Worm (Caenorhabditis elegans) whole organism, L1 larva: ENCODE results near the gene pho-9.
A peak's percentile ranks its signal among the peaks of the same experiment; 100 is the strongest.

Experiments used
- C04F5.9 ChIP-seq: sonication (generic microtip); optimal IDR thresholded peaks from 2 replicates; lab custom pipeline; 2016; ENCODE audit warnings: missing genetic modification characterization, missing compliant biosample characterization
- C34B4.2 ChIP-seq: sonication (generic microtip); optimal IDR thresholded peaks from 2 replicates; lab custom pipeline; 2017; ENCODE audit warnings: mild to moderate bottlenecking, missing genetic modification characterization, missing compliant biosample characterization
- aha-1 ChIP-seq: fragments of 150-350 bp; optimal IDR thresholded peaks from 2 replicates; lab custom pipeline; 2014; ENCODE audit warnings: missing biosample characterization, missing genetic modification characterization
- ama-1 ChIP-seq: fragments of 150-350 bp; optimal IDR thresholded peaks from 2 replicates; lab custom pipeline; 2014
- blmp-1 ChIP-seq: fragments of 150-350 bp; optimal IDR thresholded peaks from 2 replicates; lab custom pipeline; 2014; ENCODE audit warnings: missing biosample characterization, missing genetic modification characterization
- ceh-82 ChIP-seq, 3 experiments: fragments of 150-350 bp in 1 of 3; sonication (generic microtip) in 2 of 3; optimal IDR thresholded peaks; 2 replicates each; lab custom pipeline; 2014 to 2017; ENCODE audit warnings: missing biosample characterization in 3 of 3, missing genetic modification characterization in 3 of 3
- ceh-90 ChIP-seq: sonication (generic microtip); optimal IDR thresholded peaks from 2 replicates; lab custom pipeline; 2016; ENCODE audit warnings: missing genetic modification characterization, missing compliant biosample characterization
- ces-1 ChIP-seq: fragments of 150-350 bp; optimal IDR thresholded peaks from 2 replicates; lab custom pipeline; 2014; ENCODE audit warnings: missing biosample characterization, missing genetic modification reagents, missing genetic modification characterization
- dpl-1 ChIP-seq, 3 experiments: fragments of 150-350 bp in 2 of 3; sonication (generic microtip) in 1 of 3; optimal IDR thresholded peaks; 2 replicates each; lab custom pipeline; 2014 to 2017; ENCODE audit warnings: missing biosample characterization in 3 of 3, missing genetic modification characterization in 3 of 3, missing genetic modification reagents in 3 of 3
- dsc-1 ChIP-seq: sonication (generic microtip); optimal IDR thresholded peaks from 2 replicates; lab custom pipeline; 2016; ENCODE audit warnings: mild to moderate bottlenecking, missing genetic modification characterization, missing compliant biosample characterization
- efl-1 ChIP-seq, 4 experiments: fragments of 150-350 bp; optimal IDR thresholded peaks in 3 of 4; peaks in 1 of 4; 1 replicate in 1 of 4; 2 replicates in 3 of 4; lab custom pipeline; 2014; ENCODE audit warnings: missing biosample characterization in 2 of 4, missing genetic modification characterization in 2 of 4, missing genetic modification reagents in 2 of 4
- efl-3 ChIP-seq: fragments of 200-800 bp; sonication (Bioruptor generic); optimal IDR thresholded peaks from 2 replicates; lab custom pipeline; 2018; ENCODE audit warnings: mild to moderate bottlenecking, missing genetic modification characterization, missing compliant biosample characterization
- egl-27 ChIP-seq, 2 experiments: fragments of 150-350 bp in 1 of 2; sonication (generic microtip); optimal IDR thresholded peaks; 3 replicates each; lab custom pipeline; 2017 to 2018; ENCODE audit warnings: missing biosample characterization in 2 of 2, missing genetic modification characterization in 2 of 2, missing genetic modification reagents in 2 of 2
- elt-2 ChIP-seq: sonication (generic microtip); optimal IDR thresholded peaks from 2 replicates; lab custom pipeline; 2016; ENCODE audit warnings: missing genetic modification characterization, mild to moderate bottlenecking, inconsistent platforms, missing compliant biosample characterization, missing genetic modification reagents
- ets-5 ChIP-seq: fragments of 200-800 bp; sonication (Bioruptor generic); IDR thresholded peaks from 2 replicates; pipeline ENCODE4 v1.3.6; 2022; ENCODE audit warnings: missing genetic modification characterization, missing compliant biosample characterization
- fkh-10 ChIP-seq: sonication (generic microtip); optimal IDR thresholded peaks from 2 replicates; lab custom pipeline; 2017; ENCODE audit warnings: missing biosample characterization, missing genetic modification reagents, missing genetic modification characterization
- fkh-4 ChIP-seq: sonication (generic microtip); optimal IDR thresholded peaks from 2 replicates; lab custom pipeline; 2016; ENCODE audit warnings: missing compliant biosample characterization, missing genetic modification characterization, borderline replicate concordance
- fkh-8 ChIP-seq: sonication (generic microtip); optimal IDR thresholded peaks from 2 replicates; lab custom pipeline; 2016; ENCODE audit warnings: mild to moderate bottlenecking, missing genetic modification characterization, missing compliant biosample characterization
- grh-1 ChIP-seq: fragments of 200-800 bp; sonication (Bioruptor generic); IDR thresholded peaks from 2 replicates; pipeline ENCODE4 v1.3.6; 2022; ENCODE audit warnings: missing genetic modification reagents, missing genetic modification characterization, missing compliant biosample characterization
- hpl-2 ChIP-seq: fragments of 150-350 bp; optimal IDR thresholded peaks from 2 replicates; lab custom pipeline; 2014; ENCODE audit warnings: missing biosample characterization, missing genetic modification reagents, missing genetic modification characterization
- irx-1 ChIP-seq: sonication (generic microtip); optimal IDR thresholded peaks from 2 replicates; lab custom pipeline; 2016; ENCODE audit warnings: missing genetic modification characterization, missing compliant biosample characterization
- isw-1 ChIP-seq: fragments of 200-800 bp; sonication (Bioruptor generic); IDR thresholded peaks from 2 replicates; pipeline ENCODE4 v1.3.6; 2022; ENCODE audit warnings: missing genetic modification characterization, missing compliant biosample characterization
- jun-1 ChIP-seq: fragments of 150-350 bp; optimal IDR thresholded peaks from 2 replicates; lab custom pipeline; 2014; ENCODE audit warnings: missing biosample characterization, missing genetic modification reagents, missing genetic modification characterization
- lin-14 ChIP-seq: fragments of 200-800 bp; sonication (Bioruptor generic); optimal IDR thresholded peaks from 2 replicates; lab custom pipeline; 2018; ENCODE audit warnings: mild to moderate bottlenecking, missing genetic modification characterization, moderate library complexity, missing compliant biosample characterization
- lin-35 ChIP-seq, 2 experiments: fragments of 150-350 bp; optimal IDR thresholded peaks; 2 replicates each; lab custom pipeline; 2014; ENCODE audit warnings: missing biosample characterization in 2 of 2, missing genetic modification characterization in 2 of 2, missing genetic modification reagents in 2 of 2
- lin-39 ChIP-seq: fragments of 150-350 bp; optimal IDR thresholded peaks from 2 replicates; lab custom pipeline; 2014; ENCODE audit warnings: missing biosample characterization, missing genetic modification reagents, missing genetic modification characterization
- lir-3 ChIP-seq: sonication (generic microtip); optimal IDR thresholded peaks from 2 replicates; lab custom pipeline; 2016; ENCODE audit warnings: mild to moderate bottlenecking, missing genetic modification characterization, moderate library complexity, missing compliant biosample characterization; ENCODE audit not compliant: poor library complexity
- lsy-2 ChIP-seq, 2 experiments: fragments of 150-350 bp; optimal IDR thresholded peaks; 2 replicates each; lab custom pipeline; 2014; ENCODE audit warnings: missing biosample characterization in 2 of 2, missing genetic modification characterization in 2 of 2
- mdl-1 ChIP-seq, 2 experiments: fragments of 150-350 bp; optimal IDR thresholded peaks; 2 replicates each; lab custom pipeline; 2014 to 2017; ENCODE audit warnings: missing biosample characterization in 2 of 2, missing genetic modification characterization in 2 of 2, inconsistent platforms in 1 of 2
- mef-2 ChIP-seq: fragments of 150-350 bp; optimal IDR thresholded peaks from 2 replicates; lab custom pipeline; 2014; ENCODE audit warnings: missing biosample characterization, missing genetic modification characterization
- mep-1 ChIP-seq: fragments of 150-350 bp; optimal IDR thresholded peaks from 2 replicates; lab custom pipeline; 2014; ENCODE audit warnings: missing biosample characterization, missing genetic modification characterization
- nhr-19 ChIP-seq: fragments of 200-800 bp; sonication (Bioruptor generic); conservative IDR thresholded peaks from 2 replicates; pipeline ENCODE4 v1.3.6; 2022; ENCODE audit warnings: missing genetic modification characterization, missing compliant biosample characterization
- nhr-28 ChIP-seq: fragments of 150-350 bp; optimal IDR thresholded peaks from 2 replicates; lab custom pipeline; 2014; ENCODE audit warnings: missing biosample characterization, missing genetic modification characterization
- nhr-71 ChIP-seq: sonication (generic microtip); optimal IDR thresholded peaks from 2 replicates; lab custom pipeline; 2016; ENCODE audit warnings: mild to moderate bottlenecking, missing genetic modification characterization, moderate library complexity, missing compliant biosample characterization
- nhr-76 ChIP-seq: sonication (generic microtip); optimal IDR thresholded peaks from 2 replicates; lab custom pipeline; 2017; ENCODE audit warnings: missing biosample characterization, missing genetic modification characterization
- nhr-77 ChIP-seq: fragments of 150-350 bp; optimal IDR thresholded peaks from 2 replicates; lab custom pipeline; 2014; ENCODE audit warnings: missing biosample characterization, missing genetic modification characterization
- nhr-85 ChIP-seq: sonication (generic microtip); peaks from one replicate; lab custom pipeline; 2016; ENCODE audit warnings: missing genetic modification characterization, inconsistent platforms, missing compliant biosample characterization
- pag-3 ChIP-seq: sonication (generic microtip); optimal IDR thresholded peaks from 2 replicates; lab custom pipeline; 2017; ENCODE audit warnings: missing genetic modification characterization, mild to moderate bottlenecking, missing compliant biosample characterization, antibody characterized with exemption, borderline replicate concordance; ENCODE audit not compliant: insufficient read depth
- pax-3 ChIP-seq: fragments of 200-800 bp; sonication (Bioruptor generic); optimal IDR thresholded peaks from 2 replicates; lab custom pipeline; 2018; ENCODE audit warnings: mild to moderate bottlenecking, missing genetic modification characterization, moderate library complexity, missing compliant biosample characterization
- pqm-1 ChIP-seq: sonication (generic microtip); optimal IDR thresholded peaks from 3 replicates; lab custom pipeline; 2017; ENCODE audit warnings: missing biosample characterization, missing genetic modification characterization
- sox-4 ChIP-seq: sonication (generic microtip); optimal IDR thresholded peaks from 2 replicates; lab custom pipeline; 2016; ENCODE audit warnings: missing genetic modification characterization, missing compliant biosample characterization
- sptf-1 ChIP-seq: fragments of 150-350 bp; optimal IDR thresholded peaks from 2 replicates; lab custom pipeline; 2014; ENCODE audit warnings: missing biosample characterization, missing genetic modification characterization
- unc-130 ChIP-seq: fragments of 150-350 bp; optimal IDR thresholded peaks from 2 replicates; lab custom pipeline; 2017; ENCODE audit warnings: missing biosample characterization, missing genetic modification characterization, inconsistent platforms
- unc-30 ChIP-seq: sonication (generic microtip); optimal IDR thresholded peaks from 2 replicates; lab custom pipeline; 2017; ENCODE audit warnings: missing biosample characterization, missing genetic modification characterization
- unc-62 ChIP-seq: fragments of 150-350 bp; optimal IDR thresholded peaks from 2 replicates; lab custom pipeline; 2014; ENCODE audit warnings: missing biosample characterization, missing genetic modification reagents, missing genetic modification characterization
- unc-86 ChIP-seq: sonication (generic microtip); optimal IDR thresholded peaks from 2 replicates; lab custom pipeline; 2016; ENCODE audit warnings: missing genetic modification characterization, missing compliant biosample characterization
- zag-1 ChIP-seq: fragments of 150-350 bp; optimal IDR thresholded peaks from 2 replicates; lab custom pipeline; 2014; ENCODE audit warnings: missing biosample characterization, missing genetic modification characterization
- ztf-11 ChIP-seq, 2 experiments: sonication (generic microtip); optimal IDR thresholded peaks; 2 replicates each; lab custom pipeline; 2016 to 2017; ENCODE audit warnings: missing genetic modification characterization in 2 of 2, missing biosample characterization in 1 of 2, missing compliant biosample characterization in 1 of 2

The pho-9 gene

DNA sequence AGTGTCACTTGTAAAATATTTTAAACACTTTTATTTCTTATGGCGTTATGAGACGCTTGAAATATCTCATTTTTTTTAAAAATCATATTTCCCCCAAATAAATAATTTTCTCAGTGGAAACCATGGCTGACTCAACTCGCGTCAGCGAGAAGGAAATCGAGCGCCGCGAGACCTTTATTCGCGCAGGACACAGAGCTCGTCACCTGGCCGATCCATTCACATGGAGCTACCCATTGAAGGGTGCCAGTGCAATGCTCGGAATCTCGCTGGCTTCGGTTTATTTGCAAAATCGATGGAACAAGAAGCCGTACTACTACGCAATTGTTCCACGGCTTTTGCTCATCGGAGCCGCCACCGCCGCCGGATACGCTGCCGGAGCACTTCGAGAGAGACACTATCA lies 26.1 kb upstream of the pho-9 start, which contains the start of gene nduc-2:
nduc-2 (plus strand) TSS at position 113 of the 400 bp plus-strand sequence.
- TF ChIP-seq dsc-1 (tag; lab: Kevin White, UChicago): no peak
- TF ChIP-seq lin-14 (GFP tag; lab: Kevin White, UChicago): no peak
- TF ChIP-seq lir-3: no peak
- no peak for TF ChIP-seq mep-1
- peak; percentile 3 for TF ChIP-seq pax-3
- TF ChIP-seq ets-5 (GFP tag; lab: Robert Waterston, UW): no peak
- TF ChIP-seq ceh-82 (tag; optimal IDR thresholded peaks at IDR 0.05; lab: Kevin White, UChicago): no peak
- no peak; the same call in 1 of the 2 replicates for TF ChIP-seq nhr-19 (GFP tag; lab: Robert Waterston, UW)
- no peak for TF ChIP-seq ces-1 (GFP tag; lab: Kevin White, UChicago)
- no peak for TF ChIP-seq elt-2 (tag; lab: Kevin White, UChicago)
- peak; percentile 34 for TF ChIP-seq nhr-71 (tag; lab: Kevin White, UChicago)
- TF ChIP-seq grh-1 (GFP tag; lab: Robert Waterston, UW): peak; percentile 21; the same call in 1 of the 2 replicates
- TF ChIP-seq efl-3: no peak
- TF ChIP-seq ama-1 (lab: Kevin White, UChicago): peak; percentile 11
- TF ChIP-seq fkh-4 (tag; lab: Kevin White, UChicago): no peak

DNA sequence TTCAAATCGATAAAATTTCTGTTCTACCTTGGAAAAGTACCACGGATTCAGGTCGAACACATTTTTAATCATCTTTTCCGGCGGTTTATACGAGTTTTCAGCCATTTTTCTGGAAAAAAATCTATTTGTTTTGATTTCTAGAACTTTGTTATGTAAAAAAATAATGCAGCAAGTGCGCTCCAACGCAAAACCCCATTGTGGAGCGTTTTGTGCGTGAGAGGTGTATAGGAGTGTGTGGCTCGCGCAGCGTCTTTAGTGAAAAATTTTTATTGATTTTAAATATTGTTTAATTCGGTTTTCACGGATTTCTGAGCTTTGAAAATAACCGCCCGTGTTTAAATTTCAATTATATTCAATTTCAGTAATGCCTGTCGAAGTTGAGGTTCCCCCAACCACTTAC lies 25.2 kb upstream of the pho-9 start, which contains the start of gene Y71H2AM.20:
Y71H2AM.20 (minus strand) TSS at position 109 of the 400 bp plus-strand sequence.
- TF ChIP-seq nhr-76 (tag; lab: Kevin White, UChicago): no peak
- TF ChIP-seq isw-1 (GFP tag; lab: Robert Waterston, UW): peak; percentile 93
- TF ChIP-seq nhr-71 (tag; lab: Kevin White, UChicago): peak; percentile 98
- TF ChIP-seq fkh-10 (GFP tag; lab: Kevin White, UChicago): peak; percentile 96
- peak; percentile 93 for TF ChIP-seq nhr-77 (tag; lab: Kevin White, UChicago)
- TF ChIP-seq lin-35 (GFP tag; optimal IDR thresholded peaks at IDR 0.05; lab: Kevin White, UChicago): peak; percentile 92 to 95
- TF ChIP-seq lin-14 (GFP tag; lab: Kevin White, UChicago): peak; percentile 97
- TF ChIP-seq sox-4 (tag; lab: Kevin White, UChicago): peak; percentile 65
- no peak for TF ChIP-seq ces-1 (GFP tag; lab: Kevin White, UChicago)
- no peak for TF ChIP-seq ceh-90 (tag; lab: Kevin White, UChicago)
- peak; percentile 82 for TF ChIP-seq C04F5.9 (tag; lab: Kevin White, UChicago)
- TF ChIP-seq hpl-2: peak; percentile 81
- peak; percentile 79 for TF ChIP-seq mef-2 (tag; lab: Kevin White, UChicago)
- TF ChIP-seq lin-39 (tag; lab: Kevin White, UChicago): peak; percentile 61
- peak; percentile 99 for TF ChIP-seq fkh-8 (tag; lab: Kevin White, UChicago)
- peak; percentile 84 for TF ChIP-seq irx-1 (tag; lab: Kevin White, UChicago)
- peak; percentile 98 for TF ChIP-seq lsy-2 (tag; optimal IDR thresholded peaks at IDR 0.05; lab: Kevin White, UChicago)
- peak; percentile 51 for TF ChIP-seq aha-1 (tag; lab: Kevin White, UChicago)
- TF ChIP-seq pag-3 (tag; lab: Kevin White, UChicago): peak; percentile 56
- TF ChIP-seq ztf-11 (tag; optimal IDR thresholded peaks at IDR 0.05; lab: Kevin White, UChicago): peak in 1 of 2 experiments; percentile 81
- TF ChIP-seq jun-1: peak; percentile 88
- TF ChIP-seq unc-86 (tag; lab: Kevin White, UChicago): peak; percentile 92
- TF ChIP-seq unc-130 (tag; lab: Kevin White, UChicago): peak; percentile 100
- peak; percentile 93 for TF ChIP-seq nhr-85
- peak; percentile 93 for TF ChIP-seq nhr-19 (GFP tag; lab: Robert Waterston, UW)
- no peak for TF ChIP-seq pqm-1
- peak; percentile 94 for TF ChIP-seq blmp-1
- peak; percentile 91 for TF ChIP-seq pax-3
- TF ChIP-seq nhr-28: no peak
- peak; percentile 89 for TF ChIP-seq dsc-1 (tag; lab: Kevin White, UChicago)
- TF ChIP-seq egl-27 (tag; optimal IDR thresholded peaks at IDR 0.05; lab: Kevin White, UChicago): peak in 1 of 2 experiments; percentile 74
- TF ChIP-seq mep-1: peak; percentile 99
- no peak for TF ChIP-seq efl-3
- TF ChIP-seq unc-30 (tag; lab: Kevin White, UChicago): no peak
- peak in 1 of 2 experiments; percentile 93 for TF ChIP-seq mdl-1 (tag; optimal IDR thresholded peaks at IDR 0.05; lab: Kevin White, UChicago)
- TF ChIP-seq unc-62: no peak
- TF ChIP-seq ets-5 (GFP tag; lab: Robert Waterston, UW): no peak
- TF ChIP-seq C34B4.2 (tag; lab: Kevin White, UChicago): no peak
- peak; percentile 92 to 95 for TF ChIP-seq efl-1 (optimal IDR thresholded peaks at IDR 0.05; lab: Kevin White, UChicago)
- TF ChIP-seq efl-1 (GFP tag; optimal IDR thresholded peaks at IDR 0.05 in 1 of 2; lab: Kevin White, UChicago): peak; percentile 87 to 98
- peak; percentile 42 for TF ChIP-seq elt-2 (tag; lab: Kevin White, UChicago)
- peak; percentile 85 for TF ChIP-seq zag-1 (tag; lab: Kevin White, UChicago)
- TF ChIP-seq fkh-4 (tag; lab: Kevin White, UChicago): no peak
- peak; percentile 84 for TF ChIP-seq ama-1 (lab: Kevin White, UChicago)
- TF ChIP-seq dpl-1 (GFP tag; optimal IDR thresholded peaks at IDR 0.05; lab: Kevin White, UChicago): peak; percentile 89 to 92 (median 90)
- no peak for TF ChIP-seq sptf-1 (tag; lab: Kevin White, UChicago)
